Fruit fly (Drosophila melanogaster) S2 (cell line): ENCODE data around the gene IA-2.
A peak's percentile ranks its signal among the peaks of the same experiment; 100 is the strongest.

ENCODE experiments used
- CG8478 ChIP-seq: fragments of >200 bp; optimal IDR thresholded peaks from 2 replicates; lab custom pipeline; 2018
- CTCF ChIP-seq, 2 experiments: fragments of >200 bp; optimal IDR thresholded peaks; 2 replicates each; lab custom pipeline; 2018

IA-2 gene

DNA sequence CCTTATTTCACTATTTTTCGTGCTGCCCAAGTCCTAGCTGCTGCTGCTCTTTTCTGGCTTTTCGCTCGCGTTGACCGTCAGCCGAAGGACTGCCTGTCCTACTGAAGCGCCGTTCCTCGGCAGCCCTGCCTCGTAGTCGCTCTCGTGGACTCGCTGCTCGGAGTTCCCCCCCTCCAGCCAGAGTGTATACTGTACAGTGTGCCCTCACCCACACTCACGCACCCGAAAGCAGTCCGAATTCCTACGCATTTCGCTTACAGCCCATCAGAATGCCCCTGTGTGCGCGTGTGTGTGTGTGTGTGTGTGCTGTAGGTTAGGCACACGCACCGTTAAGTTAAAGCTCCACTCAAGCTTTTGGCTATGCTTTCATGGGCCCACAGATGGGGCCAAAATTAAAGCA lies at the start of gene IA-2:
TSS of gene IA-2 (minus strand) at position 89 of the 400 bp plus-strand sequence.
- TF ChIP-seq CTCF (optimal IDR thresholded peaks at IDR 0.05; lab: Kevin White, UChicago) (no peak), CG8478 (lab: Kevin White, UChicago) (no peak)

DNA sequence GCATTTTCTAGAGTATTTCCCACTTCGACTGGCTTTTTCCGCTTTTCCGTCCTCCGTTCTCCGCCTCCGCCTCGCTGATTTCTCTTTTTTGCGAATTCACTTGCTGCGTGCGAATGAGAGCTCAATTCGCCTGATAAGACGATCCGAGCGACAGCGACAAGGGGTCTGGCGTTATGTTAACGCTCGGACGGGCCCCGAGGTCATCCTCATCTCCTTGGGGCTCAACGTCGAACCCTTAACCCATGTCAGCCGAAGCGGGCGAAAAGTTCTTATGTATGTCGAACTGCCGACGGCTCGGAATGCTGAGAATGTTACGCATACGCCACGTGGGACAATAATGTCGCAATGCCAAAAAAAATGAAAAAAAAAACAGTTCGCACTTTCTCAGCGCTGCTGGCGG lies 47.6 kb upstream of the IA-2 start:
- TF ChIP-seq CTCF (optimal IDR thresholded peaks at IDR 0.05; lab: Kevin White, UChicago) (no peak), CG8478 (lab: Kevin White, UChicago) (no peak)

DNA sequence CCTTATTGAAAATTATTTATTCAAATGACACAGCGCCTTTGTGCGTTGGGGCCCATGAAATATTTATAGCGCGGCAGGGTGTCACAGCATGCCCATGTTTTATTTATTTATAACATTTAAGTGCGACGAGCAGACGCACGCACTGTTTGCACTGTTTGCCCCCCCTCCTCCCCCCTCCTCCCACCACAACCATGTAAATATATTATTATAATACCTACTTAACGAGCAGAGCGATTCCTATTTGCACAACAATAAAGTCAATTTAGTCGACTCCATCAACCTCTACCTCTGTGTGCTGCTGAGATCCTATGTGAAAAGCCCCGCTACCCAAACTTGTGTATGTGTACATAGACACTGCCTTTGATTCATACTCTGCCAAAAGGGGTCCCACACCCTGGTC lies 46.9 kb upstream of the IA-2 start:
- TF ChIP-seq CG8478 (lab: Kevin White, UChicago) (no peak), CTCF (optimal IDR thresholded peaks at IDR 0.05; lab: Kevin White, UChicago) (no peak)

DNA sequence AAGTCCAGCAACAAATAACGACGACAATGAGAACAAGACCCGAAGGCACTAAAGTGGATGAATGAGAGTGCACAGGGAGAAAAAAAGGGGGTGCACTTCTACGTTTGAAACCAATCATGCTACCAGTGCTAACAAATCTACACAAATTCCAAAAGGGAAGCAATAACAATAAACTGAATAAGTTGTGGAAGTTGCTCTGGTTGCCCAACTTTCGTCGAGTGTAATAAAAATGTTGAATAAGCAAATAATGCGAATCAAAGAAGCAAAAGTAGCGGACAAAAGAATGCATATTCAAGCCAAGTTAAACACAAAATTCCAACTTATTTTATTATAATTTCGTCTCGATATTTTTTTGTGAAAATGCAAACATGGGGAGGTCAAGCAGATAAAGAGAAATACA lies 43.8 kb upstream of the IA-2 start:
- TF ChIP-seq CTCF (optimal IDR thresholded peaks at IDR 0.05; lab: Kevin White, UChicago) (no peak), CG8478 (lab: Kevin White, UChicago) (no peak)

DNA sequence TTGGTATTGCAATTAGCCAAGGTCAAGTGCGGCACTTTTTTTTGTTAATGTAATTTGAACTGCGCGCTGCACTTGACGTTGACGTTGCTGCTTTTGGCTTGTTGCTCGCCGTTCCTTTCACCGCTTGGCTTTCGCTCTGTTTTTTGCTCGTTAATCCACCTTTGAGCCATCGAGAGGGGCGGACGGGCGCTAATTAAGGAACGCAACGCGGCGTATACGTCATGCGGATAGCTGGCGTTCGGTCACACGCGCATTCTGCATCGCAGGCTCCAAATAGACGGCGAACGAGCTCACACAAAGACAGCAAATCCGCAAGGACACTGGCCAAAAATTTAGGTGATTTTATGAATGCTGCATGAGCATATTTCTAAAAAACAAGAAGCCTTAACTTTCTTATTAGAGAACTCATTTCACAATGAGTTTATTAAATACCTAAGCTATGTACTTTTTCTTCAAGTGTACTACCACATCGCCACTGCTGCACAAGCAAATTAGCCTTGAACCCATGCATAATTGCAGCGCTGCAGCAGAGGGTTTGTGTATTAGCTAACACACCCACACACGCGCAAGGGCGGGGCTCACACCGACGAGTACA lies 38.6 kb upstream of the IA-2 start:
- TF ChIP-seq CTCF (optimal IDR thresholded peaks at IDR 0.05; lab: Kevin White, UChicago) (no peak), CG8478 (lab: Kevin White, UChicago) (no peak)

DNA sequence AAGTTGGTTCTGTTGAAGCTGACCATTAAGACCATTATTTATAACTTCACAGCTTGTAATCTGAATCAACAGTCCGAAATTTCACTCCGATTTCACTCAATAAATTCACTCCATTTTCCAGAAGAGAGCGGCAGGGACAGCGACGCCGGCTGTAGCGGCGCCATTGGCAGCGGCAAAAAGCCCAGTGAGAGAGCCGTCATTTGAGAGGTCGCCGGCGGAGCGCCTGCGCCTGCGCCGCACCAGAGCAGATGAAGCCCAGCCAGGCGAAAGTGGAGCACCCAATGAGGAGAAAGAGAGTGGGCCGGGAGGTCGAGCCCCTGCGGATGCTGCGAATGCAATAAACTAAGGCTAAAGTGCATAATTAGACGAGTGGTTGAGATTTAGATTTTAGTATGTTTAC lies 34.8 kb upstream of the IA-2 start:
- TF ChIP-seq CG8478 (lab: Kevin White, UChicago) (no peak), CTCF (optimal IDR thresholded peaks at IDR 0.05; lab: Kevin White, UChicago) (no peak)

DNA sequence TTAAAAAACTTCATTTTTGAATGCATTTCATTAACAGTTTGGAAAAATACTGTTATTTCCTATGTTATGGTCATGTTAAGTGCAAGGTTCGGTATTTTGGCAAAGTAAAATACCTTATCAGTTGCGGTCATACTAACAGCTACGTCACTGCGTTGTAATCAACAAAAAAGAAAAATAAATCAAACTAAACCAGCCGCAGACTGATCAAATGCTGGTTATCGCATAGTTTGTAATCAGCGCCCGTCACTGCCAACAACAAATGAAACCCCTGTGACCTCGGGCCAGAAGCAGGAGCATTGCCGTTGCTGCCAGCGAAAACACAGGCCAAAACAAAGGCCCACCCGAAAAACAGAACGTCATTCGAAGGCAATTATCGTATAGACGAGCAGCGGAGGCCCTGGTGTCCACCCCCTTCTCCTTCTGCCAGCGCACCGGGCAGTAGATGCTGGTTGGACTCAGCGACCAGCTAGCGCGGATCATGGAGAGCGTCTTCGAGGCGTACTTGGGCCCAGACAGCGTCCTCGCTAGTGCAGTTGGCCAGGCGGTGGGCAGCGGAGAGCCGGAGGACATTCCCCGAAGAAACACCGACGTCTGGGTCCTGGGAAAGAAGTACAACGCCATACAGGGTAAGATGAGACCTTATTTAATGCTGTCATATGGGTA lies 33.1 kb upstream of the IA-2 start, which contains the start of gene Atg4a:
TSS of gene Atg4a (plus strand) at position 110 of the 663 bp plus-strand sequence.
- no peak for TF ChIP-seq CG8478 (lab: Kevin White, UChicago)
- TF ChIP-seq CTCF (optimal IDR thresholded peaks at IDR 0.05; lab: Kevin White, UChicago), result no peak

DNA sequence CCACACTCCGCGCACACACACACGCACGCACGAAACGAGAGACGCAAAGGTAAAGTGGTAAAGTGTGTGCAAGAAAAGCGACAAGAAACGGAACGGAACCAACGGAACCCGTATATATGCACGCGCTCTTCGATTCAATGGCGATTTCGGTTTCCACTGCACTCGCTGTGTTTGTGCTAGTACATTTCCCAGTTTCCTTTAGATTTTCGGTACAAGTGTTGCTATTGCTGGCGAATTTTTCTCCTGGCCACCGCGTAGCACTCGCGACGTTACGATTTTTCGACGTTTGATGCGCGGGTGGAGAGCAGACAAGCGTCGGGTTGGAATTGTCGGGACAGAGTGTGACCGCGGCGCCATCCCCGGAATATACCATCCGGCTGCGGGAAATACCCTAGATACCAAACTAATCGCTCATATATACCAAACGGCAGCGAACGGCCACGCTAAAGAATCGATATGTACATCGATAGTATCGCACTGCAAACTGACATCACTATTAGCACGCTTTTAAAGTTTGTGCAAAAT lies 29.7 kb upstream of the IA-2 start, which contains the start of the genes S and ast:
TSS of gene S (minus strand) at position 347 of the 525 bp plus-strand sequence.
TSS of gene ast (plus strand) at position 480 of the 525 bp plus-strand sequence.
- TF ChIP-seq CTCF (optimal IDR thresholded peaks at IDR 0.05; lab: Kevin White, UChicago), result peak; percentile 45 to 52
- no peak for TF ChIP-seq CG8478 (lab: Kevin White, UChicago)

DNA sequence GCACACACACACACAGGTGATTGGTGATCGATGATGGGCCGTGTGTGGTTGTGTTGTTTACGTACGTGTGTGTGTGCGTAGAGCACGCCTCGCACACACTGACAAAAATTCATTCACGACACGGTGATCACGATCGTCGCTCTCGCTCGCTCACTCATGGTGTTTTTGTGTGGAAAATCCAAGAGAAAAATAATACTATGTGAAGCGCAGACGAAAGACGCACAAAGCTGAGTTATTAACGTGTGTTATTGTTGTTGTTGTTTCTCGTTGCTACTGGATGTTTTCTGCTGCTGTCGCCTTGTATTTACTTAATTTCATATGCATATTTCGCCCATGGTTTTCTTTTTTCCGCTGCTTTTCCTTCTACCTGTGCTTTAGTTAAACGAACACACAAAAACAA lies 29.2 kb upstream of the IA-2 start:
- TF ChIP-seq CG8478 (lab: Kevin White, UChicago) (no peak), CTCF (optimal IDR thresholded peaks at IDR 0.05; lab: Kevin White, UChicago) (no peak)

DNA sequence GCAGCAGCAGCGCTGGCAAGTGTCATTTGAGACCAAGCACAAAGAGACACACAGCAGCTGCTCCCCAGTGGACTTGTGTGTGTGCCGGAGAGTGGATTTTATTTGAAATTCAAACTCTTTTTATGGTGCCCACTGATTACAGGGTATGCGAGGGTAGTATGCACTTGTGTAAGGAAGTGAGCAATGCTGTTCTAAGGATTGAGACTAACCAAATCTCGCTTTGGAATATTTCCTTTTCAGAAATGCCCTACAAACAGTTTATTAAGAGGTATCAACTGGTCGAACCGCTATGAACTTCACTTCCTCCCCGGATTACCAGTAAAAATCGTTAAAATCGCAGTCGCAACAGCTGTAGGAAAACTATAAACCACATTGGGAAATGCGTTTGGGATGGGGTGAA lies 27.9 kb upstream of the IA-2 start:
- TF ChIP-seq CG8478 (lab: Kevin White, UChicago) (no peak), CTCF (optimal IDR thresholded peaks at IDR 0.05; lab: Kevin White, UChicago) (no peak)

DNA sequence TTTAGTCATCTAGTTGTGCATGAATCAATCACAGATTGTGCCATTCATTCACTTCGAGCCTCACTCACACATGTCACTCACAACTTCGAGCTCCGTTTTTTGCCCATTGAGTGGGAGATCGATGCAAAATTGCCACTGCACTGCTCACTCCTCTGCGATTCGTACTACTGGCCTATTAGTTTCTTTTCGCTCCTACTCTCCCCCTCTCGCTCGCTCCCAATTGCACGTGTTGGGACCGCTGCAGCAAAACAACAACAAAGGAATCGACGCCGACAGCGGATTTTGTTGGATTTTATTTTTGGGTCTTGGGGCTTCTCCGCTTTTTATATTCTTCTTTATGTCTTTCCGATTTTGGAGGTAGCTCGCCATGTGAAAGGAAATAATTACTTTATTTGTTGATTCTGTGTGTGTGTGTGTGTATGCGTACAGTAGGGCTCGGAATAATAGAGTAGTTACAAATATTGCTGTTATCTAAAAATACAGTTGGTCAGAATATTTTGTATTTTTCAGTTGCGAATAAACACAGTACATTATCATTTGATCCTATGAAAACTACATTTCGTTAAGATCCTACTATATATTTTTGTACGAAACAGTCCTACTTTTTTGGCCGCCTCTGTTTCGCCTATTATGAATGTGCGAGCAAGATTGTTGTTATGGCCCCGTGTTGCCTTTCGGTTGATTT lies 26.5 kb upstream of the IA-2 start:
- TF ChIP-seq CG8478 (lab: Kevin White, UChicago) (no peak), CTCF (optimal IDR thresholded peaks at IDR 0.05; lab: Kevin White, UChicago) (no peak)

DNA sequence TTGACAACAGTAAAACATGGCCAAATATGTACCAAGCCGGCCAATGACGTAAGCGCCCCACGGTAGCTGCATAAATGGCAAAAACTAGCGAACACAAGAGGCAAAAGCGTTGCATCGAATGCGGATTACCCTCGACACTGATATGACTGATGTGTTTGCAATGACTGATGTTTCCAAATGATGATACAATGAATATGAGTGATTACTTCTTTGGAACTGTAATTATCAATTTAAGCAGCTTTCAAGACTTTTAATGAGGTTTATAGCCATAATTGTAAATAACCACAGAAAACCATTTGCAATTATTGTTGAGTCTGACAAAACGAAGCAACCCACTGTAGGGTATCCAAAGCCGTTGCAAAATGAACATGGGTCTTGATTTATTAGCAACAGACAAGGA lies 25.7 kb upstream of the IA-2 start:
- TF ChIP-seq CTCF (optimal IDR thresholded peaks at IDR 0.05; lab: Kevin White, UChicago) (no peak), CG8478 (lab: Kevin White, UChicago) (no peak)

DNA sequence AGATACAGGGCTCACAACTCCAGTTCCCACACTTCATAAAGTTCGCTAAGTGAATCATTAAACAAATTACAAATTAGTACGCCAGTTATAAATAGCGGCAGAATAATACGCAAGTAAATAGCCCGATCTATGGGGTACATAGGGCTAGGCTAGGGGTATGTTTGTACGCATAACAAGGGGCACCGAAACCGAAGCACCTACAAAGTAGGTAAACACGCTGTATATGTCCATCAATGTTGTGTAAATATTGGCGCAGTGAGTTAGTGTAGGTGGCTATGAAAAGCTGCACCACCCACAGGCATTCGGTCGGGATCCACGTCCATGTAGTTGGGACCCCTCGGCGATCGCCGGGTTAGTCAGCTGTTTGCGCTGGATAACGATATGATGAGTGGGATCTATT lies 24.3 kb upstream of the IA-2 start:
- TF ChIP-seq CTCF (optimal IDR thresholded peaks at IDR 0.05; lab: Kevin White, UChicago), result no peak
- TF ChIP-seq CG8478 (lab: Kevin White, UChicago), result no peak

DNA sequence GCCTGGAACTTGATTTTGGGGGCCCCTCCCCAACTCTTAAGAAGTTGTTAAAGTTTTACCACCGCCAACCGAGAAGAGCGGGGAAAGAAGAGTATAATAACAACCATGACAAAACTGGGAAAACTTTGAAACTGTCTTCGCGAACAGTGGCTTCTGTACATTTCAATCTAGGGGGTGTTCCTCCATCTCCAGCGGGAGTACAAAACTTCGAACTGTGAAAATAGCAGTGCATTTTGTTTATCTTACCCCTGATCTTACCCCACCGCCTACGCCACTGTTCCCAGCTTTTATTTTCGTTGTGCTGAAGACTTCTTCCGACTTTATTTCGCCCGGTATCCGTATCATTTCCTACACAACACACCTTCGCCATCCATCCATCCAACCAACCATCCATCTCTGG lies 23.1 kb upstream of the IA-2 start:
- TF ChIP-seq CTCF (optimal IDR thresholded peaks at IDR 0.05; lab: Kevin White, UChicago) (no peak), CG8478 (lab: Kevin White, UChicago) (no peak)

DNA sequence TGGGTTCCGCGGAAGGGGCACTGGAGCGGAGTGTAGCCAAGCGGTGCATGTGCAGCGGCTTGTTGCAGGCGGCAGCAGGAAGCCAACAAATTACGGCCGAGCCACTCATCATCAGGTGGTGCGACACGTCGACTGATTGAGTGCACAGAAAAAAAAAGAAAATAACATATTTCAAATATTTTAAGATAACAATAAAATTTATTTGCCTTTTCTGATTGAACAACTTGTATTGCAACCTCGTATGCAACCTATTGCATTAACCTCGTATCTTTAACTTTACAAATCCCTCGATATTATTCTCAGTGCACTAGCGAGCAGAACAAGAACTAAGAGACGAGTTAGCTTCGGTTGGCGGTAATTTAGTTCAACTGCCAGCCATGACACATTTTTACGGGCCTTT lies 22.5 kb upstream of the IA-2 start:
- TF ChIP-seq CTCF (optimal IDR thresholded peaks at IDR 0.05; lab: Kevin White, UChicago) (no peak), CG8478 (lab: Kevin White, UChicago) (no peak)
